Fruit fly (Drosophila melanogaster): Measurements from ENCODE around the gene COX5A.
A peak's percentile ranks its signal among the peaks of the same experiment; 100 is the strongest.

The COX5A gene

DNA sequence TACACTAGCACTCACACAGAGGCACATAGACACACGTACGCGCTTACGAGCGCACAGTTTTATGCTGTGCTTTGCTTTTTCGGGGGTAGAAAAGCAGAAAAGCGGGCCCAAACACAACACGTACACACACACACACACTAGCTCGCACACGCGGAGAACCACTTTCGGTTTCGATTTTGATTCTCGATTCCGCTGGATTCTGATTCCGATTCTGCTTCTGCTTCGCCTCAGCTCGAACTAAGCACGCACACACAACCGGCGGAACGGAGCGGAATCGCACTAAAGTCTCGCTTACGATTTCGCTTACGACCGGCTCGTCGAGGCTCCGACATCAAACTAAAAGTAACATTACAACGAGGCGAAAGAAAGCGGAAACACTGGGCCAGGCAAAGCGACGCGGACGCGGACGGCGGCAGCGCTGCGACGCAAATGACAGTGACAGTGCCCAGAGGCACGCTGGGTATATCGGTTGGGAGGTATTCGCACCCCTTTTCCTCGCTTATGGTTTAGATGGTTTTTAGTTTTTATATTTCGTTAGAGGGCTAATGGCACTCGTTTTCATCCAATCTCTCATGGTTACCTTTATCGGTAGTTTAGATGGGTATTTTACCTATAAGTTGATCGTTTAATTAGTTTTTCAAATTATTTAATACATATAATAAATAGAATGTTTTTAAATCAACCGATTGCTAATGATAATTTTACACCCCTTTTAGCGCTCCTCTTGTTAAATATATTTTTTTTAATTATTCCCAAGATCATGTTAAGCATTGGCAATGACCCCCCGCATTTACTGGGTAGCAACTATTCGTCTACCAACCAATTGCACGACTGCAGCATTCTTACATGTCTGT, 40.9 kb upstream of the COX5A start (continued):
- no peak for TF ChIP-seq vri (GFP tag; optimal IDR thresholded peaks at IDR 0.05)
- TF ChIP-seq Met (GFP tag; optimal IDR thresholded peaks at IDR 0.05) = peak; percentile 54
- TF ChIP-seq Sox14 (GFP tag; optimal IDR thresholded peaks at IDR 0.05) = peak; percentile 49
- TF ChIP-seq pdm3 (GFP tag; optimal IDR thresholded peaks at IDR 0.05) = peak; percentile 46
- peak; percentile 25 for TF ChIP-seq net (GFP tag; optimal IDR thresholded peaks at IDR 0.05)
- no peak; the same call in 1 of the 2 replicates for TF ChIP-seq CG11294 (GFP tag; IDR thresholded peaks at IDR 0.05)
- peak; percentile 73 for TF ChIP-seq CG6163 (GFP tag; IDR thresholded peaks at IDR 0.05)
- TF ChIP-seq CG6808 (GFP tag; optimal IDR thresholded peaks at IDR 0.05) = peak; percentile 44
- peak; percentile 80 for TF ChIP-seq achi (GFP tag; optimal IDR thresholded peaks at IDR 0.05)
- peak; percentile 53 for TF ChIP-seq dac (GFP tag; optimal IDR thresholded peaks at IDR 0.05)
- peak; percentile 63 for TF ChIP-seq fd59A (GFP tag; optimal IDR thresholded peaks at IDR 0.05)
- no peak for TF ChIP-seq topi (GFP tag; optimal IDR thresholded peaks at IDR 0.05)
- TF ChIP-seq CG10631 (GFP tag; optimal IDR thresholded peaks at IDR 0.05) = peak; percentile 68
- TF ChIP-seq CG8319 (GFP tag; optimal IDR thresholded peaks at IDR 0.05) = peak; percentile 39
- peak; percentile 85 for TF ChIP-seq Eip78C (GFP tag)
- peak; percentile 63 for TF ChIP-seq esn (GFP tag; optimal IDR thresholded peaks at IDR 0.05)
- TF ChIP-seq CG15336 (GFP tag; IDR thresholded peaks at IDR 0.05) = peak; percentile 8; the same call in 1 of the 2 replicates

DNA sequence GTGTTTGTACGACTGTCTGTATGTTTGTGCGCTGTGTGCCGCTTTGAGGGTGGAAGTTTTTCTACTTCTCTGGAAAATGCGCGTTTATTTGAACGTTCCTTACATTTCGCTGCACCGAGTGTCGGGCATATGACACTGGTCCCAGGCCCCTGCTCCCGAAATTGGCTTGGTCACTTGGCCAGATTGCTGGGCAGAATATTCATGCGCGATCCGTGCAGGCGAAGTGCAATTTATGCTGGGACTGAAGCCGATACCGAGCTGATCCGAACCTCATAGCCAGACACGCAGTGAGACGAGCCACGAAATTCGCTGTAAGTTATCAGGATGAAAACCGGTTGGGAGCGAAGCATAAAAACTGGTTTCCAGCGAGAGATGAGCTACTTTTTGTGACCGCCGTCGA, 40.3 kb upstream of the COX5A start:
- TF ChIP-seq achi (GFP tag; optimal IDR thresholded peaks at IDR 0.05) (no peak), Gug (GFP tag; IDR thresholded peaks at IDR 0.05) (0 out of 2 replicates have a peak, but pooled peaks have one; percentile 30), ss (GFP tag; optimal IDR thresholded peaks at IDR 0.05) (no peak), CG11294 (GFP tag; IDR thresholded peaks at IDR 0.05) (peak; percentile 41; the same call in 1 of the 2 replicates), Sox102F (GFP tag; optimal IDR thresholded peaks at IDR 0.05) (no peak), CG6163 (GFP tag; IDR thresholded peaks at IDR 0.05) (peak; percentile 77), CG10669 (GFP tag; optimal IDR thresholded peaks at IDR 0.05) (no peak), CG3919 (GFP tag; optimal IDR thresholded peaks at IDR 0.05) (no peak), Smox (GFP tag; optimal IDR thresholded peaks at IDR 0.05) (no peak), dsx (GFP tag; optimal IDR thresholded peaks at IDR 0.05; ENCODE audit: poor library complexity, severe bottlenecking) (no peak), Eip75B (GFP tag; optimal IDR thresholded peaks at IDR 0.05) (no peak), fd85E (GFP tag; optimal IDR thresholded peaks at IDR 0.05) (no peak), pdm3 (GFP tag; optimal IDR thresholded peaks at IDR 0.05) (no peak), dac (GFP tag; optimal IDR thresholded peaks at IDR 0.05) (no peak), net (GFP tag; optimal IDR thresholded peaks at IDR 0.05) (no peak)

dm6 chr3R:11779357-11780018, 39.7 kb upstream of the COX5A start:
- TF ChIP-seq CG6808 (GFP tag; optimal IDR thresholded peaks at IDR 0.05) (peak; percentile 89), pdm3 (GFP tag; optimal IDR thresholded peaks at IDR 0.05) (peak; percentile 94), CG3032 (tag; optimal IDR thresholded peaks at IDR 0.05) (peak; percentile 93), achi (GFP tag; optimal IDR thresholded peaks at IDR 0.05) (peak; percentile 92), Eip93F (GFP tag; optimal IDR thresholded peaks at IDR 0.05) (peak; percentile 81), lz (GFP tag; optimal IDR thresholded peaks at IDR 0.05) (peak; percentile 94), Sox14 (GFP tag; optimal IDR thresholded peaks at IDR 0.05) (peak; percentile 94), Sox15 (GFP tag; optimal IDR thresholded peaks at IDR 0.05) (peak; percentile 88), cyc (GFP tag; optimal IDR thresholded peaks at IDR 0.05) (peak; percentile 91), dac (GFP tag; optimal IDR thresholded peaks at IDR 0.05) (peak; percentile 80), CG4318 (GFP tag; optimal IDR thresholded peaks at IDR 0.05) (peak; percentile 80), Lpt (GFP tag; optimal IDR thresholded peaks at IDR 0.05) (peak; percentile 63), fkh (GFP tag; optimal IDR thresholded peaks at IDR 0.05) (peak; percentile 58), CG7368 (GFP tag; optimal IDR thresholded peaks at IDR 0.05) (peak; percentile 81), Hr39 (GFP tag; optimal IDR thresholded peaks at IDR 0.05) (peak; percentile 92), CG6163 (GFP tag; IDR thresholded peaks at IDR 0.05) (peak; percentile 84), OdsH (GFP tag; optimal IDR thresholded peaks at IDR 0.05) (peak; percentile 94), CG8632 (GFP tag; optimal IDR thresholded peaks at IDR 0.05) (peak; percentile 88), svp (GFP tag) (peak; percentile 97), Met (GFP tag; optimal IDR thresholded peaks at IDR 0.05) (peak; percentile 96), Eip75B (GFP tag; optimal IDR thresholded peaks at IDR 0.05) (peak; percentile 91), eg (GFP tag; IDR thresholded peaks at IDR 0.05) (peak; percentile 73; the same call in 2 of the 3 replicates), CG6792 (GFP tag; optimal IDR thresholded peaks at IDR 0.05) (peak; percentile 87), fd59A (GFP tag; optimal IDR thresholded peaks at IDR 0.05) (peak; percentile 92), dsx (GFP tag; optimal IDR thresholded peaks at IDR 0.05; ENCODE audit: poor library complexity, severe bottlenecking) (peak; percentile 92), CG11762 (GFP tag; optimal IDR thresholded peaks at IDR 0.05; ENCODE audit: insufficient read depth) (peak; percentile 89), CG3919 (GFP tag; optimal IDR thresholded peaks at IDR 0.05) (peak; percentile 92), CG34406 (GFP tag; optimal IDR thresholded peaks at IDR 0.05) (peak; percentile 93)

Measured in whole organism, prepupa.